Worm (Caenorhabditis elegans) whole organism, early embryonic: ENCODE results near the gene his-38.

ENCODE experiments used
- aly-1 ChIP-seq: sonication (generic microtip); optimal IDR thresholded peaks from 2 replicates; lab custom pipeline; 2016; ENCODE audit warnings: missing genetic modification characterization, missing compliant biosample characterization
- ama-1 ChIP-seq: fragments of 150-350 bp; optimal IDR thresholded peaks from 2 replicates; lab custom pipeline; 2014
- pes-1 ChIP-seq: fragments of 200-800 bp; sonication (Bioruptor generic); IDR thresholded peaks from 2 replicates; pipeline ENCODE4 v1.3.6; 2022; ENCODE audit warnings: missing genetic modification reagents, missing genetic modification characterization, missing compliant biosample characterization
- tbx-11 ChIP-seq: fragments of 200-800 bp; sonication (Bioruptor generic); IDR thresholded peaks from 2 replicates; pipeline ENCODE4 v1.3.6; 2022; ENCODE audit warnings: missing genetic modification characterization, missing compliant biosample characterization

ce11 chrX:7271968-7272367 lies 37.7 kb downstream of the his-38 start, which contains the start of gene F46H5.11:
- no peak for TF ChIP-seq aly-1
- no peak for TF ChIP-seq ama-1
- no peak for TF ChIP-seq pes-1 (GFP tag; lab: Robert Waterston, UW)
- TF ChIP-seq tbx-11 = no peak
